Fruit fly (Drosophila melanogaster): ENCODE measurements around the gene svr.

svr gene

DNA sequence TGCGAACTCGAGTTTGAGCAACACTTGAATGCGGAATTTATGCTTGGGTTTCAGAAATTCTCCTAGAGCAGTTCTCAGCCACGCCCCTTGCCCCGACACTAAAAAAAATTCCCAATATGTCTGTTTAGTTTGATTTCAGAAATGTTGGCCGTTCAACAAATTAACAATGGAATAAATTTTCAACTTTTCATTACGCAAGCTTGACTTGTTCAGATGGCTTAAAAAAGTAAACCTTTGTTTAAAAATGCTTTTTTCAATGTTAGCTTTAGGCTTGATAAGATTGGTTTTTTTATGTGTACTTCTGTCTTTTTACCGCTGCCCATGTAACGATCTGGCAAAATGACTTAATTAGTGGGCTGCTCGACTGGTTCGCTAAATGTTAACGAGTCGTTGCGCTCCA lies 43.5 kb upstream of the svr start:
- TF ChIP-seq dl (GFP tag; optimal IDR thresholded peaks at IDR 0.05; ENCODE audit: insufficient read depth in 1 of 2, partially characterized antibody in 2 of 2) = no peak
- no peak for TF ChIP-seq dsf (GFP tag; optimal IDR thresholded peaks at IDR 0.05; ENCODE audit: borderline replicate concordance)
- TF ChIP-seq h (GFP tag; optimal IDR thresholded peaks at IDR 0.05) = no peak
- TF ChIP-seq Rel (GFP tag; optimal IDR thresholded peaks at IDR 0.05) = no peak
- TF ChIP-seq Rel (tag; optimal IDR thresholded peaks at IDR 0.05) = no peak
- no peak for TF ChIP-seq Dif (GFP tag; optimal IDR thresholded peaks at IDR 0.05; ENCODE audit: partially characterized antibody)
- TF ChIP-seq pan (optimal IDR thresholded peaks at IDR 0.05) = no peak
- TF ChIP-seq lola (GFP tag; optimal IDR thresholded peaks at IDR 0.05) = no peak
- no peak for TF ChIP-seq rgr (GFP tag; optimal IDR thresholded peaks at IDR 0.05)
- TF ChIP-seq Mio (GFP tag; optimal IDR thresholded peaks at IDR 0.05) = no peak
- TF ChIP-seq GATAd (GFP tag; optimal IDR thresholded peaks at IDR 0.05) = no peak
- TF ChIP-seq N (GFP tag; optimal IDR thresholded peaks at IDR 0.05) = no peak
- TF ChIP-seq CG9705 (GFP tag; optimal IDR thresholded peaks at IDR 0.05) = no peak
- no peak for TF ChIP-seq OdsH (GFP tag; optimal IDR thresholded peaks at IDR 0.05)
- no peak for TF ChIP-seq sv (GFP tag; optimal IDR thresholded peaks at IDR 0.05)
- no peak for TF ChIP-seq HLH106 (tag; optimal IDR thresholded peaks at IDR 0.05)
- no peak for TF ChIP-seq CG32264 (GFP tag; optimal IDR thresholded peaks at IDR 0.05)
- TF ChIP-seq Myc (optimal IDR thresholded peaks at IDR 0.05) = no peak

- no peak for TF ChIP-seq tai (GFP tag; optimal IDR thresholded peaks at IDR 0.05)
- no peak for TF ChIP-seq Dfd (GFP tag; optimal IDR thresholded peaks at IDR 0.05)
- TF ChIP-seq Hnf4 (GFP tag; optimal IDR thresholded peaks at IDR 0.05) = no peak
- TF ChIP-seq brk (GFP tag; optimal IDR thresholded peaks at IDR 0.05) = no peak
- no peak for TF ChIP-seq HLH106 (tag; optimal IDR thresholded peaks at IDR 0.05)
- TF ChIP-seq ey (GFP tag; optimal IDR thresholded peaks at IDR 0.05) = no peak
- TF ChIP-seq psq (GFP tag; optimal IDR thresholded peaks at IDR 0.05) = no peak
- TF ChIP-seq Mio (GFP tag; optimal IDR thresholded peaks at IDR 0.05) = no peak
- no peak for TF ChIP-seq CG32264 (GFP tag; optimal IDR thresholded peaks at IDR 0.05)
- no peak for TF ChIP-seq Hr83 (GFP tag; optimal IDR thresholded peaks at IDR 0.05; ENCODE audit: poor library complexity, severe bottlenecking)
- TF ChIP-seq N (GFP tag; optimal IDR thresholded peaks at IDR 0.05) = no peak
Observed at dm6 chrX:456959-457358, 39.3 kb upstream of the svr start.

dm6 chrX:457803-458202 lies 38.4 kb upstream of the svr start:
- no peak for TF ChIP-seq dl (GFP tag; optimal IDR thresholded peaks at IDR 0.05; ENCODE audit: insufficient read depth in 1 of 2, partially characterized antibody in 2 of 2)
- no peak for TF ChIP-seq GATAd (GFP tag; optimal IDR thresholded peaks at IDR 0.05)
- TF ChIP-seq Vsx2 (GFP tag; optimal IDR thresholded peaks at IDR 0.05; ENCODE audit: partially characterized antibody) = no peak
- no peak for TF ChIP-seq Hr78 (GFP tag; optimal IDR thresholded peaks at IDR 0.05)
- no peak for TF ChIP-seq Myc (optimal IDR thresholded peaks at IDR 0.05)
- no peak for TF ChIP-seq pan (optimal IDR thresholded peaks at IDR 0.05)
- no peak for TF ChIP-seq Mio (GFP tag; optimal IDR thresholded peaks at IDR 0.05)
- TF ChIP-seq CG9705 (GFP tag; optimal IDR thresholded peaks at IDR 0.05) = no peak
- no peak for TF ChIP-seq Sp1 (GFP tag; optimal IDR thresholded peaks at IDR 0.05)
- TF ChIP-seq sv (GFP tag; optimal IDR thresholded peaks at IDR 0.05) = no peak
- TF ChIP-seq psq (GFP tag; optimal IDR thresholded peaks at IDR 0.05) = peak; percentile 3
- no peak for TF ChIP-seq Dfd (GFP tag; optimal IDR thresholded peaks at IDR 0.05)
- TF ChIP-seq Abd-B (GFP tag; optimal IDR thresholded peaks at IDR 0.05) = no peak
- peak in 1 of 2 experiments; percentile 33 for TF ChIP-seq foxo (GFP tag; optimal IDR thresholded peaks at IDR 0.05)
- no peak for TF ChIP-seq N (GFP tag; optimal IDR thresholded peaks at IDR 0.05)
- TF ChIP-seq ey (GFP tag; optimal IDR thresholded peaks at IDR 0.05) = no peak

dm6 chrX:460447-460846 lies 35.8 kb upstream of the svr start, which contains the start of gene ase:
Gene ase (plus strand): TSS chrX:460747.
- TF ChIP-seq CG32264 (GFP tag; optimal IDR thresholded peaks at IDR 0.05) = no peak
- no peak for TF ChIP-seq br (GFP tag; optimal IDR thresholded peaks at IDR 0.05)
- no peak for TF ChIP-seq psq (GFP tag; optimal IDR thresholded peaks at IDR 0.05)
- TF ChIP-seq Sp1 (GFP tag; optimal IDR thresholded peaks at IDR 0.05) = no peak
- TF ChIP-seq foxo (GFP tag; optimal IDR thresholded peaks at IDR 0.05) = no peak
- no peak for TF ChIP-seq woc (GFP tag; optimal IDR thresholded peaks at IDR 0.05)
- TF ChIP-seq CG9705 (GFP tag; optimal IDR thresholded peaks at IDR 0.05) = no peak

DNA sequence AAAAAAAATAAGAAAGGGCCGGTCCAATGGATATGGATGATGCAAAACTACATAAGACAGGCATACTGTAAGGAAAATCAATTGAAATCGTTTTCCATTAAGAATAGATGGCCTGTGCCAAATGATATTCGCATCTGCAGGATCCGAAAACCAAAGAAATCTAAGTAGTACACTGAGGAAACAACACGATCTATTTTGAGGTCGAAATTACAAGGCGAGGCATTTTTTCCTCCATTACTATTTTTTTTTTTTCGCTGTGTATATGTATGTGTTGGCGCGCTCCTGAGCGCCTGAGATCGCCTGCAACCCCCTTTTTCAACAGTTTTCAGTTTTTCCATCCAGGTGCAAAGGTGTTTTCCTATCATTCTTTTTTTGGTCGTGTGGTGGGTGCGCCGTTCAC lies 32.3 kb upstream of the svr start:
- no peak for TF ChIP-seq foxo (GFP tag; optimal IDR thresholded peaks at IDR 0.05)
- no peak for TF ChIP-seq h (GFP tag; optimal IDR thresholded peaks at IDR 0.05)
- no peak for TF ChIP-seq lola (GFP tag; optimal IDR thresholded peaks at IDR 0.05)

All from whole organism, wandering third instar larva.